Worm (Caenorhabditis elegans) whole organism, L4 larva: ENCODE results near the gene K01A6.5.

Experiments used
- ctbp-1 ChIP-seq: fragments of 200-800 bp; sonication (Bioruptor generic); IDR thresholded peaks from 2 replicates; pipeline ENCODE4 v1.3.6; 2022; ENCODE audit warnings: missing genetic modification reagents, missing genetic modification characterization, missing compliant biosample characterization
- fos-1 ChIP-seq: fragments of 150-350 bp; optimal IDR thresholded peaks from 2 replicates; lab custom pipeline; 2014; ENCODE audit warnings: missing biosample characterization, missing genetic modification characterization
- lin-38 ChIP-seq: fragments of 200-800 bp; sonication (Bioruptor generic); IDR thresholded peaks from 2 replicates; pipeline ENCODE4 v1.3.6; 2022; ENCODE audit warnings: missing genetic modification reagents, missing genetic modification characterization, missing compliant biosample characterization
- skn-1 ChIP-seq: fragments of 150-350 bp; optimal IDR thresholded peaks from 2 replicates; lab custom pipeline; 2014; ENCODE audit warnings: missing biosample characterization, missing genetic modification characterization

ce11 chrIV:11779028-11779427 is 36.5 kb downstream of the K01A6.5 start, which contains the start of gene lpr-2:
- no peak for TF ChIP-seq skn-1
- TF ChIP-seq ctbp-1 (GFP tag; lab: Robert Waterston, UW): no peak
- TF ChIP-seq fos-1: no peak
- TF ChIP-seq lin-38 (GFP tag; lab: Robert Waterston, UW): no peak
